Fruit fly (Drosophila melanogaster): ENCODE measurements around the gene CG42580.

DNA sequence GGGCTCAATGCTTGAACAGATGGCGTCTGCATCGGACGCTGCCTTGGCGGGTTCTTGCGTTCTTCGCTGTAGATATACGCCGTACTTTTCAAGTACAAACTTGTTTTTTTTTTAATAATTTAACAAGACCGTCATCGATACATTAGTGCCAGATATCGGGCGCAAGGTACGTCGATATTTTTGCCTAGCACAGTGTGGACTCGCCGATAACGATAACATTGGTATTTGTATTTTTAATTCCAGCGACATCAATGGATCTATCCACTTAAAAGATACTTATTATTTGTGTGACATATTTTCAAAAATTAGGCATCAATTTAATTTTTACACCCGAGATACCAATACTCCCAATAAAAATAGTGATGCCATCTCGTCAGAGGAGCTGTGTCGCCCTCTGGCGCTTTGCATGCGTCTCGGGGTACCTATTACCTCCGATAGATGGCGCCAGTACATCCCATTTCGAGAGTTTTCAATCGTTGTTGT, 49.3 kb upstream of the CG42580 start, which contains the start of gene Tak1:
- TF ChIP-seq bab1 (GFP tag; optimal IDR thresholded peaks at IDR 0.05), result peak; percentile 72
- TF ChIP-seq tj (GFP tag; optimal IDR thresholded peaks at IDR 0.05), result peak; percentile 3
- peak; percentile 37 for TF ChIP-seq toe (GFP tag; optimal IDR thresholded peaks at IDR 0.05)

Data from whole organism, adult.